In genomic region chrIV:3548315-3548714, ce11 we compare ENCODE assay signal across 6 worm cellular contexts.
TF ChIP-seq lines count a peak whose summit lies in the region.

No protein-coding gene starts in this region.

TF ChIP-seq in whole organism, L1 larva, 84 proteins besides CTCF, POLR2A, EP300 and RAD21 (continues in another document):
- TF ChIP-seq nhr-71 (tag; optimal IDR thresholded peaks at IDR 0.05; lab: Kevin White, UChicago) (peak; percentile 32), nhr-12 (tag; optimal IDR thresholded peaks at IDR 0.05; lab: Kevin White, UChicago) (no peak), dpl-1 (GFP tag; optimal IDR thresholded peaks at IDR 0.05; lab: Kevin White, UChicago) (peak in 1 of 3 experiments; percentile 12), fkh-8 (tag; optimal IDR thresholded peaks at IDR 0.05; lab: Kevin White, UChicago) (no peak), Y116A8C.19 (tag; optimal IDR thresholded peaks at IDR 0.05; lab: Kevin White, UChicago; ENCODE audit: borderline replicate concordance) (no peak), mab-9 (GFP tag; IDR thresholded peaks at IDR 0.05; lab: Robert Waterston, UW) (no peak), pag-3 (tag; optimal IDR thresholded peaks at IDR 0.05; lab: Kevin White, UChicago; ENCODE audit: borderline replicate concordance, insufficient read depth) (no peak), nhr-90 (tag; optimal IDR thresholded peaks at IDR 0.05; lab: Kevin White, UChicago; ENCODE audit: poor library complexity) (peak; percentile 52), elt-2 (tag; optimal IDR thresholded peaks at IDR 0.05; lab: Kevin White, UChicago) (peak; percentile 64), unc-86 (tag; optimal IDR thresholded peaks at IDR 0.05; lab: Kevin White, UChicago) (no peak), nhr-76 (tag; optimal IDR thresholded peaks at IDR 0.05; lab: Kevin White, UChicago) (no peak), efl-1 (optimal IDR thresholded peaks at IDR 0.05; lab: Kevin White, UChicago) (peak in 1 of 2 experiments; percentile 32), efl-1 (GFP tag; optimal IDR thresholded peaks at IDR 0.05 in 1 of 2; lab: Kevin White, UChicago) (peak in 1 of 2 experiments; percentile 86), lin-35 (GFP tag; optimal IDR thresholded peaks at IDR 0.05; lab: Kevin White, UChicago) (peak in 1 of 2 experiments; percentile 48)

TF ChIP-seq in whole organism, L2 larva, 48 proteins besides CTCF, POLR2A, EP300 and RAD21 (continues in another document):
- TF ChIP-seq sem-4 (tag; optimal IDR thresholded peaks at IDR 0.05; lab: Kevin White, UChicago) = no peak
- TF ChIP-seq skn-1 (tag; optimal IDR thresholded peaks at IDR 0.05; lab: Kevin White, UChicago) = no peak
- no peak for TF ChIP-seq mbf-1 (tag; optimal IDR thresholded peaks at IDR 0.05; lab: Kevin White, UChicago)
- no peak for TF ChIP-seq nhr-23 (tag; optimal IDR thresholded peaks at IDR 0.05; lab: Kevin White, UChicago)
- TF ChIP-seq ztf-4 (tag; optimal IDR thresholded peaks at IDR 0.05; lab: Kevin White, UChicago) = no peak
- no peak for TF ChIP-seq mdl-1 (tag; optimal IDR thresholded peaks at IDR 0.05; lab: Kevin White, UChicago)
- peak; percentile 47 for TF ChIP-seq gmeb-1 (tag; optimal IDR thresholded peaks at IDR 0.05; lab: Kevin White, UChicago)
- TF ChIP-seq R02D3.7 (tag; optimal IDR thresholded peaks at IDR 0.05; lab: Kevin White, UChicago) = no peak
- no peak for TF ChIP-seq alr-1 (tag; optimal IDR thresholded peaks at IDR 0.05; lab: Kevin White, UChicago)
- TF ChIP-seq crh-2 (tag; optimal IDR thresholded peaks at IDR 0.05; lab: Kevin White, UChicago) = peak; percentile 56
- peak; percentile 37 for TF ChIP-seq fos-1 (tag; optimal IDR thresholded peaks at IDR 0.05; lab: Kevin White, UChicago)
- peak; percentile 29 for TF ChIP-seq sma-9 (GFP tag; optimal IDR thresholded peaks at IDR 0.05; lab: Kevin White, UChicago)
- no peak for TF ChIP-seq sma-9 (tag; optimal IDR thresholded peaks at IDR 0.05; lab: Kevin White, UChicago)
- TF ChIP-seq nhr-12 (tag; optimal IDR thresholded peaks at IDR 0.05; lab: Kevin White, UChicago) = no peak
- no peak for TF ChIP-seq lsy-2 (tag; optimal IDR thresholded peaks at IDR 0.05; lab: Kevin White, UChicago)
- TF ChIP-seq dmd-4 (tag; optimal IDR thresholded peaks at IDR 0.05; lab: Kevin White, UChicago) = no peak
- TF ChIP-seq ceh-82 (tag; optimal IDR thresholded peaks at IDR 0.05; lab: Kevin White, UChicago) = no peak

TF ChIP-seq in whole organism, L3 larva, 47 proteins besides CTCF, POLR2A, EP300 and RAD21:
- TF ChIP-seq pqm-1 (tag; optimal IDR thresholded peaks at IDR 0.05; lab: Kevin White, UChicago) (peak; percentile 73), pha-4 (tag; optimal IDR thresholded peaks at IDR 0.05; lab: Kevin White, UChicago) (peak; percentile 92), elt-2 (tag; optimal IDR thresholded peaks at IDR 0.05; lab: Kevin White, UChicago) (peak; percentile 77), tbx-2 (tag; optimal IDR thresholded peaks at IDR 0.05; lab: Kevin White, UChicago) (no peak)

TF ChIP-seq in whole organism, L4 larva, 104 proteins besides CTCF, POLR2A, EP300 and RAD21 (continues in another document):
- TF ChIP-seq hlh-30 (tag; optimal IDR thresholded peaks at IDR 0.05; lab: Kevin White, UChicago; ENCODE audit: insufficient read depth) (peak; percentile 26), nhr-28 (tag; optimal IDR thresholded peaks at IDR 0.05; lab: Kevin White, UChicago) (peak; percentile 73), nhr-77 (tag; optimal IDR thresholded peaks at IDR 0.05; lab: Kevin White, UChicago) (no peak), ceh-82 (tag; optimal IDR thresholded peaks at IDR 0.05; lab: Kevin White, UChicago) (no peak), php-3 (GFP tag; IDR thresholded peaks at IDR 0.05; lab: Robert Waterston, UW) (no peak), nhr-42 (GFP tag; IDR thresholded peaks at IDR 0.05; lab: Robert Waterston, UW) (no peak), egl-43 (GFP tag; IDR thresholded peaks at IDR 0.05; lab: Robert Waterston, UW) (no peak), spr-3 (GFP tag; optimal IDR thresholded peaks at IDR 0.05; lab: Kevin White, UChicago) (no peak), lin-38 (GFP tag; IDR thresholded peaks at IDR 0.05; lab: Robert Waterston, UW) (peak; percentile 43), saeg-2 (GFP tag; IDR thresholded peaks at IDR 0.05; lab: Robert Waterston, UW) (no peak), vab-7 (GFP tag; IDR thresholded peaks at IDR 0.05; lab: Robert Waterston, UW) (no peak), dve-1 (tag; optimal IDR thresholded peaks at IDR 0.05; lab: Kevin White, UChicago; ENCODE audit: insufficient read depth) (peak; percentile 90), lin-39 (tag; optimal IDR thresholded peaks at IDR 0.05; lab: Kevin White, UChicago) (no peak), jun-1 (tag; optimal IDR thresholded peaks at IDR 0.05; lab: Kevin White, UChicago) (peak; percentile 10), cey-2 (tag; optimal IDR thresholded peaks at IDR 0.05; lab: Kevin White, UChicago; ENCODE audit: borderline replicate concordance, insufficient read depth) (no peak), ceh-62 (tag; optimal IDR thresholded peaks at IDR 0.05; lab: Kevin White, UChicago) (no peak), nhr-48 (tag; optimal IDR thresholded peaks at IDR 0.05; lab: Kevin White, UChicago) (peak; percentile 25), T20F7.1 (GFP tag; optimal IDR thresholded peaks at IDR 0.05; lab: Kevin White, UChicago) (no peak), lin-1 (GFP tag; IDR thresholded peaks at IDR 0.05; lab: Robert Waterston, UW) (no peak), ctbp-1 (GFP tag; IDR thresholded peaks at IDR 0.05; lab: Robert Waterston, UW) (no peak), pqm-1 (tag; optimal IDR thresholded peaks at IDR 0.05; lab: Kevin White, UChicago) (peak; percentile 48)

TF ChIP-seq in whole organism, late embryonic, 69 proteins besides CTCF, POLR2A, EP300 and RAD21:
- TF ChIP-seq pqm-1 (tag; optimal IDR thresholded peaks at IDR 0.05; lab: Kevin White, UChicago) = peak; percentile 6
- no peak for TF ChIP-seq hlh-13 (GFP tag; optimal IDR thresholded peaks at IDR 0.05; lab: Kevin White, UChicago)
- peak; percentile 38 for TF ChIP-seq elt-2 (tag; optimal IDR thresholded peaks at IDR 0.05; lab: Kevin White, UChicago)
- peak; percentile 26 for TF ChIP-seq tbx-2 (tag; optimal IDR thresholded peaks at IDR 0.05; lab: Kevin White, UChicago)
- TF ChIP-seq ceh-6 (GFP tag; optimal IDR thresholded peaks at IDR 0.05; lab: Kevin White, UChicago) = no peak
- no peak for TF ChIP-seq ahr-1 (tag; optimal IDR thresholded peaks at IDR 0.05; lab: Kevin White, UChicago)

TF ChIP-seq in whole organism, young adult, 124 proteins besides CTCF, POLR2A, EP300 and RAD21:
- TF ChIP-seq hmg-1.2 (GFP tag; IDR thresholded peaks at IDR 0.05; lab: Robert Waterston, UW) = peak; percentile 79
- 0 out of 2 replicates have a peak, but pooled peaks have one; percentile 10 for TF ChIP-seq mcd-1 (GFP tag; IDR thresholded peaks at IDR 0.05; lab: Robert Waterston, UW)
- TF ChIP-seq nhr-80 (tag; optimal IDR thresholded peaks at IDR 0.05; lab: Kevin White, UChicago) = peak; percentile 62
- TF ChIP-seq ets-4 (GFP tag; optimal IDR thresholded peaks at IDR 0.05; lab: Kevin White, UChicago) = no peak
- TF ChIP-seq let-526 (GFP tag; IDR thresholded peaks at IDR 0.05; lab: Robert Waterston, UW) = no peak
- TF ChIP-seq lin-35 (GFP tag; optimal IDR thresholded peaks at IDR 0.05; lab: Kevin White, UChicago) = no peak
- TF ChIP-seq attf-5 (GFP tag; optimal IDR thresholded peaks at IDR 0.05; lab: Kevin White, UChicago) = peak; percentile 36
